Worm (Caenorhabditis elegans) whole organism, dauer: Measurements from ENCODE around the gene gst-10.

Experiments
- unc-62 ChIP-seq: sonication (generic microtip); optimal IDR thresholded peaks from 2 replicates; lab custom pipeline; 2017; ENCODE audit warnings: missing biosample characterization, missing genetic modification reagents, missing genetic modification characterization

gst-10 gene

DNA sequence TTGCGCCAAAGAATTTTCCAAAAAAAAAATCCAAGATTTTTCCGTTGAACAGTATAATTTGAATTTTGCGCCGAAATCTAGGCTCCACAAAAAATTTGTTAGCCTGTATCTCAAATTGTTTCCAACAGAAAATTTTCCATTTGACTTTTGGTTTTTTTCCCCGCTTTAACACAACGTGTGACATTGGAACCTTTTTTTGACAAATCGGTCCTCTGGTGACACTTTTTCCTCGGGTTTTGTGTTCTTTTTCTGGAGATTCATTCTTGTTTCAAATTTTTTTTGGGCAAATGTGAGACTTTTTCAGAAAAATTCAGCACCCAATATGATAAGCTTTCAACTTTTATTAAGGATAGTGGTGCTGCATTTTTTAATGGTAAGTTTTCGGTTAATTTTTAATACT is 46.9 kb downstream of the gst-10 start, which contains the start of gene acr-17:
Gene acr-17, plus strand, starts transcription at position 301 of the 400 bp plus-strand sequence.
- no peak for TF ChIP-seq unc-62 (GFP tag; lab: Kevin White, UChicago)
